Worm (Caenorhabditis elegans) whole organism, mixed stage, embryonic: ENCODE measurements around the gene F44A6.3.

ENCODE experiments used
- M03D4.4 ChIP-seq: sonication (generic microtip); optimal IDR thresholded peaks from 2 replicates; lab custom pipeline; 2017; ENCODE audit warnings: mild to moderate bottlenecking, missing genetic modification characterization, missing compliant biosample characterization
- bed-3 ChIP-seq: fragments of 200-800 bp; sonication (Bioruptor generic); optimal IDR thresholded peaks from 3 replicates; lab custom pipeline; 2018; ENCODE audit warnings: mild to moderate bottlenecking, missing genetic modification characterization, moderate library complexity, missing compliant biosample characterization
- ceh-39 ChIP-seq: fragments of 150-350 bp; optimal IDR thresholded peaks from 2 replicates; lab custom pipeline; 2014; ENCODE audit warnings: missing biosample characterization, missing genetic modification characterization
- ceh-43 ChIP-seq: fragments of 200-800 bp; sonication (Bioruptor generic); optimal IDR thresholded peaks from 2 replicates; lab custom pipeline; 2018; ENCODE audit warnings: mild to moderate bottlenecking, missing genetic modification characterization, moderate library complexity, missing compliant biosample characterization
- ceh-83 ChIP-seq: fragments of 200-800 bp; sonication (Bioruptor generic); optimal IDR thresholded peaks from 2 replicates; lab custom pipeline; 2018; ENCODE audit warnings: mild to moderate bottlenecking, missing genetic modification characterization, missing compliant biosample characterization
- ces-1 ChIP-seq: fragments of 150-350 bp; optimal IDR thresholded peaks from 2 replicates; lab custom pipeline; 2014; ENCODE audit warnings: missing biosample characterization, missing genetic modification reagents, missing genetic modification characterization
- cnd-1 ChIP-seq: fragments of 200-800 bp; sonication (Bioruptor generic); optimal IDR thresholded peaks from 2 replicates; lab custom pipeline; 2018; ENCODE audit warnings: mild to moderate bottlenecking, missing genetic modification characterization, missing compliant biosample characterization
- drap-1 ChIP-seq: fragments of 200-800 bp; sonication (Bioruptor generic); optimal IDR thresholded peaks from 3 replicates; lab custom pipeline; 2018; ENCODE audit warnings: mild to moderate bottlenecking, missing genetic modification characterization, missing compliant biosample characterization
- elt-1 ChIP-seq: sonication (generic microtip); optimal IDR thresholded peaks from 2 replicates; lab custom pipeline; 2017; ENCODE audit warnings: missing genetic modification characterization, mild to moderate bottlenecking, missing compliant biosample characterization, antibody characterized with exemption, moderate library complexity, borderline replicate concordance; ENCODE audit not compliant: insufficient read depth
- ham-2 ChIP-seq: fragments of 200-800 bp; sonication (Bioruptor generic); optimal IDR thresholded peaks from 2 replicates; lab custom pipeline; 2018; ENCODE audit warnings: mild to moderate bottlenecking, missing genetic modification characterization, missing compliant biosample characterization
- hlh-1 ChIP-seq: fragments of 150-350 bp; optimal IDR thresholded peaks from 2 replicates; lab custom pipeline; 2014; ENCODE audit warnings: missing biosample characterization, missing genetic modification reagents, missing genetic modification characterization
- lin-13 ChIP-seq: fragments of 150-350 bp; optimal IDR thresholded peaks from 2 replicates; lab custom pipeline; 2014; ENCODE audit warnings: missing biosample characterization, missing genetic modification characterization
- lin-32 ChIP-seq: fragments of 200-800 bp; sonication (Bioruptor generic); optimal IDR thresholded peaks from 2 replicates; lab custom pipeline; 2018; ENCODE audit warnings: mild to moderate bottlenecking, missing genetic modification characterization, missing compliant biosample characterization
- lsy-2 ChIP-seq: fragments of 150-350 bp; optimal IDR thresholded peaks from 2 replicates; lab custom pipeline; 2014; ENCODE audit warnings: missing biosample characterization, missing genetic modification characterization
- mab-5 ChIP-seq: fragments of 150-350 bp; optimal IDR thresholded peaks from 2 replicates; lab custom pipeline; 2014; ENCODE audit warnings: missing biosample characterization, missing genetic modification characterization
- mep-1 ChIP-seq: fragments of 150-350 bp; optimal IDR thresholded peaks from 2 replicates; lab custom pipeline; 2017; ENCODE audit warnings: missing biosample characterization, missing genetic modification reagents, missing genetic modification characterization, inconsistent platforms
- mls-2 ChIP-seq: sonication (generic microtip); optimal IDR thresholded peaks from 2 replicates; lab custom pipeline; 2016; ENCODE audit warnings: mild to moderate bottlenecking, missing genetic modification characterization, moderate library complexity, missing compliant biosample characterization
- nhr-12 ChIP-seq: fragments of 150-350 bp; optimal IDR thresholded peaks from 2 replicates; lab custom pipeline; 2014; ENCODE audit warnings: missing biosample characterization, missing genetic modification characterization
- nhr-2 ChIP-seq: fragments of 150-350 bp; optimal IDR thresholded peaks from 2 replicates; lab custom pipeline; 2014; ENCODE audit warnings: missing biosample characterization, missing genetic modification characterization
- nhr-237 ChIP-seq: fragments of 150-350 bp; optimal IDR thresholded peaks from 2 replicates; lab custom pipeline; 2014; ENCODE audit warnings: missing biosample characterization, missing genetic modification characterization
- nhr-28 ChIP-seq: fragments of 150-350 bp; optimal IDR thresholded peaks from 2 replicates; lab custom pipeline; 2014; ENCODE audit warnings: missing biosample characterization, missing genetic modification characterization
- nhr-76 ChIP-seq: sonication (generic microtip); optimal IDR thresholded peaks from 2 replicates; lab custom pipeline; 2017; ENCODE audit warnings: missing biosample characterization, missing genetic modification characterization
- pha-4 ChIP-seq: fragments of 150-350 bp; optimal IDR thresholded peaks from 2 replicates; lab custom pipeline; 2018; ENCODE audit warnings: missing biosample characterization, missing genetic modification reagents, missing genetic modification characterization
- sem-2 ChIP-seq: fragments of 200-800 bp; sonication (Bioruptor generic); optimal IDR thresholded peaks from 2 replicates; lab custom pipeline; 2018; ENCODE audit warnings: mild to moderate bottlenecking, missing genetic modification characterization, missing compliant biosample characterization
- snpc-4 ChIP-seq: fragments of 150-350 bp; optimal IDR thresholded peaks from 2 replicates; lab custom pipeline; 2014; ENCODE audit warnings: missing biosample characterization, missing genetic modification characterization
- sptf-1 ChIP-seq: sonication (generic microtip); optimal IDR thresholded peaks from 2 replicates; lab custom pipeline; 2017; ENCODE audit warnings: mild to moderate bottlenecking, missing genetic modification characterization, moderate library complexity, missing compliant biosample characterization
- tbx-8 ChIP-seq: fragments of 200-800 bp; sonication (Bioruptor generic); optimal IDR thresholded peaks from 2 replicates; lab custom pipeline; 2018; ENCODE audit warnings: mild to moderate bottlenecking, missing genetic modification characterization, moderate library complexity, missing compliant biosample characterization
- unc-120 ChIP-seq: sonication (generic microtip); optimal IDR thresholded peaks from 2 replicates; lab custom pipeline; 2017; ENCODE audit warnings: missing genetic modification characterization, missing compliant biosample characterization; ENCODE audit not compliant: poor library complexity, severe bottlenecking
- unc-62 ChIP-seq: fragments of 150-350 bp; optimal IDR thresholded peaks from 2 replicates; lab custom pipeline; 2014; ENCODE audit warnings: missing biosample characterization, missing genetic modification reagents, missing genetic modification characterization
- ztf-11 ChIP-seq: fragments of 150-350 bp; optimal IDR thresholded peaks from 2 replicates; lab custom pipeline; 2014; ENCODE audit warnings: missing biosample characterization, missing genetic modification characterization

The F44A6.3 gene

DNA sequence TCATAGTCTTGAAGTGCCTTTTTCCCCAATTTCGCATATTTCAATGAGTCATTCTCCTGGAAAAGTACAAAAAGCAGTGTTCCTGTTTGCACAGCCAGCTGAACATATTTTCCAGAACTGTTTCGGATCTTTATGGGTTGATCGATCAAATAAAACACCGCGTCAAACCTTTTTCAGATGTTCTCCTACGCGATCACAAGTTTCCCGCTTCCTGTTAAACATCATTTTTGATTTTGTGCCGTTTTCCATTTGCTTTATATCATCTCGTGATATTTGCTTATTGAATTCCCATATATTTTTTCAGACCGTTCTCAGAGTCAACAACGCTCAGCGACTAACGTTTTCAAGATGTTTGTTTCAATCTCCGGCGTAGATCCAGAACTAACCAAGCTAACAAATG, 37.9 kb upstream of the F44A6.3 start, which contains the start of gene C07A4.3:
C07A4.3 (plus strand) TSS at position 301 of the 400 bp plus-strand sequence.
- TF ChIP-seq lin-32 (GFP tag; lab: Kevin White, UChicago) (no peak), mls-2 (tag; lab: Kevin White, UChicago) (no peak), hlh-1 (no peak), bed-3 (GFP tag; lab: Kevin White, UChicago) (no peak), sem-2 (GFP tag; lab: Kevin White, UChicago) (no peak), nhr-28 (no peak)

DNA sequence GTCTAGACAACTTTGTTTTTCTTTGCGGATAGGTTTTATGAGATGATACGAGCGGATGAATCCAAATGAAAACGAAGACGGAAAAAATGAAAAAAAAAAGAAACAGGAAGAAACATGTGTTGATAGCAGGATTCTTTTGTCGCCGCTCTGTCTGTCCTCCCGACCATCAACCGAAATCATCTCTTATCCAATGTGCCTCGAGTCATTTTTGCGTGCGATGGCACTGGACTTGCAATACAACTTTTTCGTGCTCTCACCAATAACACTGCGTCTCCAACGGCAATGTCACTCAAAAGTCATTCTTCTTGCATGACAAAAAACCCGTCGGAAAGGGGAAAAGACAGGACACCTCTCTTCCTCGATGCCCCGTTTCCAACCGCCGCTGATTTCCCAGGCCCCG, 36.3 kb upstream of the F44A6.3 start, which contains the start of gene ncs-4:
ncs-4 (plus strand) TSS at position 227 of the 400 bp plus-strand sequence.
- TF ChIP-seq unc-120 (tag; lab: Kevin White, UChicago) (peak; percentile 52), sptf-1 (tag; lab: Kevin White, UChicago) (no peak), unc-62 (GFP tag; lab: Kevin White, UChicago) (peak; percentile 31)

DNA sequence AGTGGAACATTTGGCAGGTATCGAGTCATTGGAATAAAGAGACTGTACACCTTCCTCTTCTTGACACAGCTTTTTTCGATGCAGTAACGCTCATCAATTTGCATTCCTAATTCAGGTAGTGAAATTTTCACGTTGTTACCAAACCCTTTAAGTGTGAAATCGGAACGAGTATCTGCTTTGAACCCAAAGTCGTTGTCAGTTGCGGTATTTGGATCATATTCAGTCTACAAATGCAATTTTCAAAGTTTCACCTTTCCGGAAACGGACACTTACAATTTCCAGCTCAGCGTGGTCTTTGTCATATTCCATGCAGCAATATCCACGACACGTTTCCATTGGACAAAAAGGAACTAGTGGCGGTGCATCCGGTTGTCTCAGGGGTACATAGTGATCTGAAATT, 30.0 kb upstream of the F44A6.3 start:
- TF ChIP-seq nhr-2 (no peak), unc-120 (tag; lab: Kevin White, UChicago) (no peak), sptf-1 (tag; lab: Kevin White, UChicago) (no peak), tbx-8 (no peak)

DNA sequence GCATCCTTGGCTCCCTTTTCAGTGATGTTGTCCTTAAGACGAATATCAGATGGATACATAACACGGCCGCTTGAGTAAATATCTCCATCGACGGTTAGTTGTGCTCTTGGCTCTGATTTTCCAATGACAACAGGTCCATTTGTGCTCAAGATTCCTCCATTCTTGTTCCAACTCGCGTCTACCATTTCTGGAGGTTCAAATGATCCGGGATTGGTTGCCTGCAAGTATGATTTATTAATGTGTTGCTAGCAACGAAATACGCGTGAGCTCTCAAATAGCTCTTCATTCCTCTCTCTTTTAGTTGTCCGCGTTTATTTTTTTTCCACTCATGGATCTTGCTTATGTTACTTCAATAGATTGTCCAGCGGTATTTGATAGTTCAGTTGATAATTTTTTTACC, 28.9 kb upstream of the F44A6.3 start, which contains the start of gene arrd-28:
arrd-28 (plus strand) TSS at position 301 of the 400 bp plus-strand sequence.
- TF ChIP-seq lin-32 (GFP tag; lab: Kevin White, UChicago), result no peak
- TF ChIP-seq mep-1 (tag; lab: Kevin White, UChicago), result no peak
- no peak for TF ChIP-seq nhr-12
- TF ChIP-seq drap-1 (GFP tag; lab: Kevin White, UChicago), result no peak
- no peak for TF ChIP-seq ceh-39 (tag; lab: Kevin White, UChicago)
- no peak for TF ChIP-seq ceh-43 (GFP tag; lab: Kevin White, UChicago)
- TF ChIP-seq nhr-237 (tag; lab: Kevin White, UChicago), result no peak
- no peak for TF ChIP-seq elt-1 (tag; lab: Kevin White, UChicago)
- no peak for TF ChIP-seq mls-2 (tag; lab: Kevin White, UChicago)
- TF ChIP-seq cnd-1, result no peak
- no peak for TF ChIP-seq ces-1 (GFP tag; lab: Kevin White, UChicago)
- no peak for TF ChIP-seq mab-5 (tag; lab: Kevin White, UChicago)
- no peak for TF ChIP-seq sem-2 (GFP tag; lab: Kevin White, UChicago)
- TF ChIP-seq nhr-2, result no peak
- no peak for TF ChIP-seq pha-4
- no peak for TF ChIP-seq ham-2 (GFP tag; lab: Kevin White, UChicago)

DNA sequence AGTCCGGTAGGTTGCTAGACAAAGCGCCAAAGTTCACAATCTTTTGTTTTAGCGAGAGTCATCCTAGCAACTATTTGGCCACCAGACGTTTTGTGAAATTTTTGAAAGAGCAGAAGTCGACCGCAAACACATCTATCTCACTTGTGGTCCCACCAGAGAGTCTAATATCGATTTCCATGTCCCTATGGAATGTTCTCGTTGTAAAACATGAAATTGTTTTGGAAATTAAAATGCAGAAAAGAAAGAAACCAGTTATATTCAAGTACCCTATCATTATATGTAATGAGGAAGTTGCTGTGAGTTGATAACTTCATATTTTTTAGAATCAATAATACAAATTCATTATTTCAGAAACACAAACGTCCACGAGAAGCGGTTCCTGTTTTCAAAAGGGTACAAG, 27.9 kb upstream of the F44A6.3 start:
- TF ChIP-seq mab-5 (tag; lab: Kevin White, UChicago), result no peak
- no peak for TF ChIP-seq ceh-83 (GFP tag; lab: Kevin White, UChicago)
- no peak for TF ChIP-seq M03D4.4 (tag; lab: Kevin White, UChicago)
- TF ChIP-seq sem-2 (GFP tag; lab: Kevin White, UChicago), result no peak
- TF ChIP-seq lsy-2 (tag; lab: Kevin White, UChicago), result no peak
- no peak for TF ChIP-seq unc-62 (GFP tag; lab: Kevin White, UChicago)
- no peak for TF ChIP-seq ham-2 (GFP tag; lab: Kevin White, UChicago)
- TF ChIP-seq pha-4, result no peak
- TF ChIP-seq tbx-8, result no peak
- no peak for TF ChIP-seq ces-1 (GFP tag; lab: Kevin White, UChicago)
- TF ChIP-seq nhr-237 (tag; lab: Kevin White, UChicago), result no peak
- no peak for TF ChIP-seq unc-120 (tag; lab: Kevin White, UChicago)
- no peak for TF ChIP-seq cnd-1
- TF ChIP-seq nhr-76 (tag; lab: Kevin White, UChicago), result no peak
- no peak for TF ChIP-seq nhr-2
- no peak for TF ChIP-seq sptf-1 (tag; lab: Kevin White, UChicago)
- TF ChIP-seq snpc-4 (tag; lab: Kevin White, UChicago), result no peak
- no peak for TF ChIP-seq lin-13 (tag; lab: Kevin White, UChicago)
- TF ChIP-seq ztf-11 (tag; lab: Kevin White, UChicago), result no peak
- TF ChIP-seq, all 35 proteins: peak for 0
